Worm (Caenorhabditis elegans) whole organism, midembryonic: ENCODE measurements around the gene AH9.4.

Source experiments
- T22C8.4 ChIP-seq: fragments of 200-800 bp; sonication (Bioruptor generic); IDR thresholded peaks from 2 replicates; pipeline ENCODE4 v1.3.6; 2022; ENCODE audit warnings: missing genetic modification characterization, missing compliant biosample characterization
- cog-1 ChIP-seq: sonication (generic microtip); optimal IDR thresholded peaks from 2 replicates; lab custom pipeline; 2016; ENCODE audit warnings: missing genetic modification characterization, missing compliant biosample characterization
- flt-1 ChIP-seq: fragments of 200-800 bp; sonication (Bioruptor generic); IDR thresholded peaks from 2 replicates; pipeline ENCODE4 v1.3.6; 2022; ENCODE audit warnings: missing genetic modification characterization, missing compliant biosample characterization
- klf-2 ChIP-seq: fragments of 200-800 bp; sonication (Bioruptor generic); conservative IDR thresholded peaks from 2 replicates; pipeline ENCODE4 v1.3.6; 2022; ENCODE audit warnings: missing genetic modification reagents, missing genetic modification characterization, missing compliant biosample characterization
- med-1 ChIP-seq: sonication (generic microtip); optimal IDR thresholded peaks from 2 replicates; lab custom pipeline; 2017; ENCODE audit warnings: missing genetic modification characterization, mild to moderate bottlenecking, missing compliant biosample characterization, antibody characterized with exemption, missing genetic modification reagents; ENCODE audit not compliant: insufficient read depth
- ref-1 ChIP-seq: fragments of 200-800 bp; sonication (Bioruptor generic); conservative IDR thresholded peaks from 2 replicates; pipeline ENCODE4 v1.3.6; 2022; ENCODE audit warnings: missing genetic modification reagents, missing genetic modification characterization, missing compliant biosample characterization
- tab-1 ChIP-seq: fragments of 200-800 bp; sonication (Bioruptor generic); IDR thresholded peaks from 2 replicates; pipeline ENCODE4 v1.3.6; 2022; ENCODE audit warnings: missing genetic modification characterization, missing compliant biosample characterization
- ztf-23 ChIP-seq: fragments of 200-800 bp; sonication (Bioruptor generic); IDR thresholded peaks from 2 replicates; pipeline ENCODE4 v1.3.6; 2022; ENCODE audit warnings: missing genetic modification reagents, missing genetic modification characterization, missing compliant biosample characterization
- ztf-29 ChIP-seq: fragments of 200-800 bp; sonication (Bioruptor generic); IDR thresholded peaks from 2 replicates; pipeline ENCODE4 v1.3.6; 2022; ENCODE audit warnings: missing genetic modification reagents, missing genetic modification characterization, missing compliant biosample characterization

Gene AH9.4

DNA sequence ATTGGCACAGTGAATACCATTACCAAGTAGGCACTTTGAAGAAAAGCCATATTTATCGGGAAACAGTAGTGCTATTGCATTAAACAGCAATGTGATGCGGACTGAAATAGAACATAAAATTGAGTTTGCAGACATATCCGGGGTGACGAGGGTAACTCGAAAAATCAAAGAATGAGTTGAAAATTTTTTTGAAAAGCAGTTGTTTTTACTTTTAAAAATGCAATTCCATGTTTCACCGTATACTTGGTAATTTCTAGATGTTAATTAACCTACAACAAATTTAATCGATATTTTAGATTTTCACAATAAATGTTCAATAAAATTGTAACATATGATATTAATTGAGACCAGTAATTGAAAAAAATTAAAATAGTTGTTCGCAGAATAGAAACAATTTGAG lies at the start of gene AH9.4:
AH9.4 (minus strand) TSS at position 101 of the 400 bp plus-strand sequence.
- TF ChIP-seq flt-1 (GFP tag; lab: Robert Waterston, UW) = no peak
- no peak for TF ChIP-seq ztf-29
- TF ChIP-seq ref-1 (GFP tag; lab: Robert Waterston, UW) = no peak
- no peak for TF ChIP-seq T22C8.4 (GFP tag; lab: Robert Waterston, UW)
- TF ChIP-seq cog-1 (tag; lab: Kevin White, UChicago) = no peak
- no peak for TF ChIP-seq klf-2 (GFP tag; lab: Robert Waterston, UW)
- TF ChIP-seq med-1 (GFP tag; lab: Kevin White, UChicago) = no peak
- no peak for TF ChIP-seq ztf-23 (GFP tag; lab: Robert Waterston, UW)
- no peak for TF ChIP-seq tab-1 (GFP tag; lab: Robert Waterston, UW)

DNA sequence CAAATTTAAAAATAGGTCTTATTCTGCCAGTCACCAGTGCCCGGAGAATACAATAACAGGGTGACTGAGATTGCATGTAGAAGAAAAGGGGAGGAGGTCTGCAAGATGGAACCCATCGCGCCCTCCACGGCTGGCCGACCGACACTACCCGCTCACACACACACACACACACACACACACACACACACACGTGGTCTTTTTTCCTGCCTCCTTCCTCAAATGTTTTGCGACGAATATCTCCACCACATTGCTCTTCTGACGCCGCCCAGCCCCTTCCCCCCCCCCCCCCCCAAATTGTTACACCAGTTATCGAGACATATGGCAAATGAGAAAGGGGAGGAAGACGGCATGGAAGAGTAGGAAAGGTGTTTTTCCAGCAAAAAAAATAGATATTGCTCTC lies 47.6 kb upstream of the AH9.4 start:
- no peak for TF ChIP-seq med-1 (GFP tag; lab: Kevin White, UChicago)
- TF ChIP-seq ztf-23 (GFP tag; lab: Robert Waterston, UW) = no peak
- TF ChIP-seq ref-1 (GFP tag; lab: Robert Waterston, UW) = no peak
- no peak for TF ChIP-seq ztf-29
- TF ChIP-seq klf-2 (GFP tag; lab: Robert Waterston, UW) = no peak
- peak; percentile 68; the same call in 1 of the 2 replicates for TF ChIP-seq flt-1 (GFP tag; lab: Robert Waterston, UW)
- TF ChIP-seq cog-1 (tag; lab: Kevin White, UChicago) = no peak
- no peak for TF ChIP-seq T22C8.4 (GFP tag; lab: Robert Waterston, UW)
- peak; percentile 62; the same call in 1 of the 2 replicates for TF ChIP-seq tab-1 (GFP tag; lab: Robert Waterston, UW)

DNA sequence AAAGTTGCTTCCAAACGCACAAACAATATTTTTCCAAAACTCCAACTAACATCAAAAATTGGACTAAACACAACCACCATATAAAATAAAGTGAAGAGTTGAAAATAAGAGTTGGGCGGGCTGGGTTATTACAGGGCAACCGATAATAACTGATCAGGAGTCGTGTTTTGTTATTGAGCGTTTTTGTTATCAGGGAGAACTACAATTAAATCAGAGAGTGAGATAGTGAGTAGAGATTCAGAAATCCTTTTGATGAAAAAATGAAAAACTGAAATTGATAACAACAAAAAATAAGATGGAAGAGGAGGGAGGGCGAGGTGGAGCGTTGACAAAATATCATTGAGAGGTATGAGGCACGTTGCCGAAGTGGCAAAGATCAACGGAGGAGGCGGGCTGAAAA lies 46.4 kb upstream of the AH9.4 start:
- TF ChIP-seq ref-1 (GFP tag; lab: Robert Waterston, UW) (no peak), klf-2 (GFP tag; lab: Robert Waterston, UW) (no peak), flt-1 (GFP tag; lab: Robert Waterston, UW) (no peak), cog-1 (tag; lab: Kevin White, UChicago) (no peak), tab-1 (GFP tag; lab: Robert Waterston, UW) (no peak), ztf-23 (GFP tag; lab: Robert Waterston, UW) (no peak), med-1 (GFP tag; lab: Kevin White, UChicago) (no peak), T22C8.4 (GFP tag; lab: Robert Waterston, UW) (no peak), ztf-29 (no peak)

DNA sequence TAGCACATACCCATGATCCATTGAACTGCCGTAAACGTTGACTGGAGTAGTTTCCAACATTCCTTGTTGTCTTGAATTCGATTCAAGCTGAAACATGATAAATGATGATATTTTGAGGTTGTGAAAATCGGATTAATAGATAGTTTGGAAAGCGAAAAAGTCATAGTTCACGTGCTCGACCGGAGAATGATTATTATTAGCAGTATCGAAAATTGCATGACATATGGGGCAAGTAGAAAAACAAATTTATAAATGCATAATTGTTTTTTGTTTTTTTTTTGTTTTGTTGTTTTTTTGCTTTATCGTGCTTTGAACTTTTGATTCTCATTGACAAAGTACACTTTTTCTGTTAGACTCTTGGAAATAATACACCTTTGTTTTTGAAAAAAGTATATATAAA lies 45.1 kb upstream of the AH9.4 start, which contains the start of gene aakg-4:
aakg-4 (minus strand) TSS at position 101 of the 400 bp plus-strand sequence.
- TF ChIP-seq cog-1 (tag; lab: Kevin White, UChicago) = no peak
- TF ChIP-seq med-1 (GFP tag; lab: Kevin White, UChicago) = no peak
- TF ChIP-seq flt-1 (GFP tag; lab: Robert Waterston, UW) = no peak
- TF ChIP-seq klf-2 (GFP tag; lab: Robert Waterston, UW) = no peak
- no peak for TF ChIP-seq T22C8.4 (GFP tag; lab: Robert Waterston, UW)
- no peak for TF ChIP-seq tab-1 (GFP tag; lab: Robert Waterston, UW)
- TF ChIP-seq ztf-23 (GFP tag; lab: Robert Waterston, UW) = no peak

DNA sequence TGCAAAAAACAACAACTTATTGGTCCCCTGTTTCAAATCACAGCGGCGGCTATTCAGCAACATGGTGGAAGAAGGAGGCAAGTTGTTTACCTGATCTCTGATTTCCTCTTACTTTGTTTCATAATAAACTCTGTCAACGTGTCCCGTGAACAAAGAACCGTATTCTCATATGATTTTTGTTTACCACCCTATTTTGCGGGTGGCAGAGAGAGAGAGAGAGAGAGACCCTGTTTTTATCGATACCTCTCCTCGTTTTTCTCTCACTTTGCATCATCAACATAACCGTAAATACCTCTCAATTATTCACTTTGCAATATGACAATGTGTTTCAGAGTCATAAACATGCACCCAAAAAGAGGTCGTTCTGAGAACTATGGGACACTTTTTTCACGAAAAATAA lies 43.3 kb upstream of the AH9.4 start:
- TF ChIP-seq ztf-29 (no peak), klf-2 (GFP tag; lab: Robert Waterston, UW) (no peak), ztf-23 (GFP tag; lab: Robert Waterston, UW) (no peak), med-1 (GFP tag; lab: Kevin White, UChicago) (no peak), tab-1 (GFP tag; lab: Robert Waterston, UW) (no peak), cog-1 (tag; lab: Kevin White, UChicago) (no peak), flt-1 (GFP tag; lab: Robert Waterston, UW) (no peak), ref-1 (GFP tag; lab: Robert Waterston, UW) (no peak)

DNA sequence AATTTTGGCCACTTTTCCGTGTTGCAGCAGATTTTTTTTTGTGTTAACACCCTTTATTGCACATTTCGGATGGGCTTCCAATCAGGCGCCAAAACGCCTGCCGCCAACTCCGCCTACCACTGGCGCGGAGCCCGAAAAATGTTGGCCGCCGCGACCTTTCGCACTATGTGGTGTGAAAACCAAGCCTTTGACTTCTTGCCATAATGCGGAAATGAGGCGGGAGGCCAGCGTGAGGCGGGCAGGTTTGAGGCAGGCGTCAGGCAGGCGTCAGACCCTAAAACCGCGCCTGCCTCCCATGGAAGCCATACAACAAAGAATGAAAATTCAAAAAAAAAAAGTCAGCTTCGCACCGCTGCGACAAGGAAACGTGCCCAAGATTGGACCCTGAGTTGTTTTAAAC lies 42.7 kb upstream of the AH9.4 start:
- TF ChIP-seq ztf-29 = no peak
- no peak for TF ChIP-seq T22C8.4 (GFP tag; lab: Robert Waterston, UW)
- TF ChIP-seq cog-1 (tag; lab: Kevin White, UChicago) = no peak
- no peak for TF ChIP-seq flt-1 (GFP tag; lab: Robert Waterston, UW)
- TF ChIP-seq med-1 (GFP tag; lab: Kevin White, UChicago) = no peak
- no peak for TF ChIP-seq tab-1 (GFP tag; lab: Robert Waterston, UW)
- no peak for TF ChIP-seq klf-2 (GFP tag; lab: Robert Waterston, UW)
- no peak for TF ChIP-seq ztf-23 (GFP tag; lab: Robert Waterston, UW)
- TF ChIP-seq ref-1 (GFP tag; lab: Robert Waterston, UW) = no peak

DNA sequence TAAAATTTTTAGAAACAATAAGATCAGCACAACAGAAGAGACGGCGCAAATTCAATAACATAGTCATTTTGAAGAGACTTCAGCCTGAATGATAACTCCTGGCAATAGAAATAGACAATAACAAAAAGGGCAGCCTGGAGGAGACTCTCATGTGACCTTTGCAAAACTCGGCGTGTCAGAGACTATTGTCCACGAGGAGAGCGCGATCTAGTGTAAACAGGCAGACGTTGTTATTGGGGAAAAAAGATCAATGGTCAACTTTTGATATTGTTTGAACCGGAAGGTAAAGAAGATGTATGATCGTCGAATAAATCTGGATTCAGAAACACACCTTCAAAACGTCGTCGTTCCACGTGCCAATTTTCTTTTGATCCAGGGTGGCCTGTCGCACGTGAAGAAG lies 42.1 kb upstream of the AH9.4 start:
- no peak for TF ChIP-seq med-1 (GFP tag; lab: Kevin White, UChicago)
- TF ChIP-seq ztf-23 (GFP tag; lab: Robert Waterston, UW) = no peak
- TF ChIP-seq T22C8.4 (GFP tag; lab: Robert Waterston, UW) = no peak
- no peak for TF ChIP-seq tab-1 (GFP tag; lab: Robert Waterston, UW)
- TF ChIP-seq cog-1 (tag; lab: Kevin White, UChicago) = no peak
- TF ChIP-seq klf-2 (GFP tag; lab: Robert Waterston, UW) = no peak

DNA sequence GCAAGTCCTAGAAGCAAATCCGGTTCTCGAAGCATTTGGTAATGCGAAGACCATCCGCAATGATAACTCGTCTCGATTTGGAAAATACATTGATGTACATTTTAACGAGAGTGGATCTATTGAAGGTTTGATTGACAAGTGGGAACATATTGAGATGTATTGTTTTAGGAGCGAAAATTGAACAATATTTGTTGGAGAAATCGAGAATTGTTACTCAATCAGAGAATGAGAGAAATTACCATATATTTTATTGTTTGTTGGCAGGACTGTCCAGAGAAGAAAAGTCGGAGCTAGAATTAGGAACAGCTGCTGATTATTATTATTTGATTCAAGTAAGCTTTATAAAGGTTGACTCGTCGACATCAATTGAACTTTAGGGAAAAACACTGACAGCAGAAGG lies 30.4 kb upstream of the AH9.4 start:
- TF ChIP-seq tab-1 (GFP tag; lab: Robert Waterston, UW) = no peak
- no peak for TF ChIP-seq T22C8.4 (GFP tag; lab: Robert Waterston, UW)
- no peak for TF ChIP-seq ztf-23 (GFP tag; lab: Robert Waterston, UW)

DNA sequence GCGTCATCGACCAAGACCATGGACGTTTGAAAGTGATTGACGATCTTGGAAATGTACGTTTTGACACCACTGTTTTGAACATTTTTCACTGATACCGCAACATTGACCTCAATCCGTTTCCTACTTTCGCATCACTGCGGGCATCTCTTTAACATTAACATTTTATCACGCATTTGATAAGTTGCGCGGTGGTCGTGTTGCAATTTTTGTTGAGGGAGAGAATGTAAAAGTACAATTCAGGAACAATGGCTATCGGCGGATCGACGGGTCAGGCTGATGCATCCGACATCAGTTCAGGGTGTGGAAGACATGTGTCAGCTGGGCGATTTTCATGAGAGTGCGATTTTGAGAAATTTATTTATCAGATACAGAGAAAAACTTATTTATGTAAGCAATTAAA lies 29.1 kb upstream of the AH9.4 start:
- no peak for TF ChIP-seq ztf-23 (GFP tag; lab: Robert Waterston, UW)
- no peak for TF ChIP-seq ztf-29
- TF ChIP-seq T22C8.4 (GFP tag; lab: Robert Waterston, UW) = no peak
- TF ChIP-seq flt-1 (GFP tag; lab: Robert Waterston, UW) = no peak
- TF ChIP-seq med-1 (GFP tag; lab: Kevin White, UChicago) = no peak
